Worm (Caenorhabditis elegans): ENCODE results near the gene cnc-1.

cnc-1 gene

ce11 chrV:1456614-1457013 lies 12.5 kb upstream of the cnc-1 start:
- TF ChIP-seq cog-1 (tag; optimal IDR thresholded peaks at IDR 0.05) (no peak), T22C8.4 (GFP tag; IDR thresholded peaks at IDR 0.05) (no peak), ref-1 (GFP tag; conservative IDR thresholded peaks at IDR 0.05) (no peak), med-1 (GFP tag; optimal IDR thresholded peaks at IDR 0.05; ENCODE audit: insufficient read depth) (no peak), flt-1 (GFP tag; IDR thresholded peaks at IDR 0.05) (no peak)

DNA sequence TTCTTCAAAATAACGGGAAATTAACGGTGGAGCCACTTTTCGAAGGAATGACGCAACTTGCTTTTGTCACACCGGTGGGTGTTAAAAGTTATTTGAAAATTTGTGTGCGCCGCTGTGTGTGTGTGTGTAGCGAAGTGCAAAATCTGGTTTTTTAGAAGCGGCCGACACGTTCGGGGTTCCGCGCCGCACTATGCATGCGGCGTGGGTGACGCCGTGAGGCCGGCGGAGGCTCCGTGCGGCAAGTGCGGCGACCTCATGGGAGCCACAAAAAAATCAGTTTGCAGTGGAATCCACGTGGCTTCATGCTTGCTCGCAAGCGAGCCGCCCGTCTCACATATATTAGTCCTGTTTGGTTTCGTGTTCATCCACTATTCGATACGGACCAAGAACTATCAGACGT lies 11.2 kb upstream of the cnc-1 start:
- TF ChIP-seq cog-1 (tag; optimal IDR thresholded peaks at IDR 0.05) (no peak), med-1 (GFP tag; optimal IDR thresholded peaks at IDR 0.05; ENCODE audit: insufficient read depth) (no peak), ztf-23 (GFP tag; IDR thresholded peaks at IDR 0.05) (no peak), T22C8.4 (GFP tag; IDR thresholded peaks at IDR 0.05) (no peak), tab-1 (GFP tag; IDR thresholded peaks at IDR 0.05) (no peak), ztf-29 (GFP tag; IDR thresholded peaks at IDR 0.05) (no peak), ref-1 (GFP tag; conservative IDR thresholded peaks at IDR 0.05) (no peak), klf-2 (GFP tag; conservative IDR thresholded peaks at IDR 0.05) (no peak), flt-1 (GFP tag; IDR thresholded peaks at IDR 0.05) (no peak)

DNA sequence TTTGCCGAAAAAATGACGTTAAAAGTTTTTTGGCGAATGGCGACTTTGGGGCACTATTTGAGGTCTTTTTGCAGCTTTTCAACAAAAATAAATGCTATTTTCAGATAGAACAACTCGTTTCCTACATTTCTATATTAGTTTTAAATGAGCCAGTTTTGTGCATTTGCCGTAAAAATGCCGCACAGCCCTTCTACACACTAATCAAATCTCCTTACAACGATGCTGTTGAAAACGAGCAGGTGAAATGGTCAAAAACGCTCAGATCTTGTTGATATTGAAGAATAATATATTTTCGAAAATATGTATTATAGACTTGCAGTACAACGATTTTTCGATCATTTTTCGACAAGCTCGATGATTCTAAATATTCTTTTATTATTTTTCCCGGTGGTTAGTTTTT lies 10.7 kb upstream of the cnc-1 start, which contains the start of gene chil-14:
Gene chil-14 (plus strand): TSS at position 301 of the 400 bp plus-strand sequence.
- TF ChIP-seq ref-1 (GFP tag; conservative IDR thresholded peaks at IDR 0.05) (no peak), ztf-29 (GFP tag; IDR thresholded peaks at IDR 0.05) (no peak)

ce11 chrV:1451334-1451733 lies 7.3 kb upstream of the cnc-1 start, which contains the start of gene srj-23:
Gene srj-23, plus strand, starts transcription at chrV:1451634.
- TF ChIP-seq cog-1 (tag; optimal IDR thresholded peaks at IDR 0.05) (no peak), klf-2 (GFP tag; conservative IDR thresholded peaks at IDR 0.05) (no peak), ztf-23 (GFP tag; IDR thresholded peaks at IDR 0.05) (no peak), T22C8.4 (GFP tag; IDR thresholded peaks at IDR 0.05) (no peak), med-1 (GFP tag; optimal IDR thresholded peaks at IDR 0.05; ENCODE audit: insufficient read depth) (no peak)

- no peak for TF ChIP-seq ztf-23 (GFP tag; IDR thresholded peaks at IDR 0.05)
Measured at ce11 chrV:1450160-1450559, 6.1 kb upstream of the cnc-1 start, which contains the start of gene cnc-2. Gene cnc-2, minus strand, starts transcription at chrV:1450183.

- TF ChIP-seq ref-1 (GFP tag; conservative IDR thresholded peaks at IDR 0.05) (no peak), ztf-29 (GFP tag; IDR thresholded peaks at IDR 0.05) (no peak), med-1 (GFP tag; optimal IDR thresholded peaks at IDR 0.05; ENCODE audit: insufficient read depth) (no peak), flt-1 (GFP tag; IDR thresholded peaks at IDR 0.05) (no peak), ztf-23 (GFP tag; IDR thresholded peaks at IDR 0.05) (no peak), cog-1 (tag; optimal IDR thresholded peaks at IDR 0.05) (no peak), T22C8.4 (GFP tag; IDR thresholded peaks at IDR 0.05) (no peak), klf-2 (GFP tag; conservative IDR thresholded peaks at IDR 0.05) (no peak), tab-1 (GFP tag; IDR thresholded peaks at IDR 0.05) (no peak)
Measured at ce11 chrV:1447724-1448123, 3.6 kb upstream of the cnc-1 start, which contains the start of gene cnc-3. Gene cnc-3, plus strand, starts transcription at chrV:1448004.

DNA sequence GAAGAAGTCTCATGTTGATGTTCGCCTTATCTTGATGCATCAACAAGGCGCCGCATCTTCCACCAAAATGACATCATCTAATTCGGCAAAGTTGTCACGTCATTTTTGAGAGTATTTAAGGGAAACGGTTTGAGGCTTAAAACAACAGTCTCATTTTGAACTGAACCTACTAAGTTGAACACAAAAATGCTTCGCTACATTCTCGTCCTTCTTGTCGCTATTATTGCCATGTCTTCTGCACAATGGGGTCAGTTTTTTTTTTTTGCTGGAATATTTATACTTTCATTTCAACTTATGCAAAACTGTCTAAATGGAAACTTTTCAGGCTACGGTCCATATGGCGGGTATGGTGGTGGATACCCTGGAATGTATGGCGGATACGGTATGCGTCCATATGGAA lies 3.0 kb upstream of the cnc-1 start, which contains the start of gene cnc-4:
Gene cnc-4 (plus strand): TSS at position 117 of the 400 bp plus-strand sequence.
- TF ChIP-seq ref-1 (GFP tag; conservative IDR thresholded peaks at IDR 0.05) (no peak), ztf-23 (GFP tag; IDR thresholded peaks at IDR 0.05) (no peak), ztf-29 (GFP tag; IDR thresholded peaks at IDR 0.05) (no peak), flt-1 (GFP tag; IDR thresholded peaks at IDR 0.05) (no peak), T22C8.4 (GFP tag; IDR thresholded peaks at IDR 0.05) (no peak), tab-1 (GFP tag; IDR thresholded peaks at IDR 0.05) (no peak), klf-2 (GFP tag; conservative IDR thresholded peaks at IDR 0.05) (no peak), med-1 (GFP tag; optimal IDR thresholded peaks at IDR 0.05; ENCODE audit: insufficient read depth) (no peak), cog-1 (tag; optimal IDR thresholded peaks at IDR 0.05) (no peak)

DNA sequence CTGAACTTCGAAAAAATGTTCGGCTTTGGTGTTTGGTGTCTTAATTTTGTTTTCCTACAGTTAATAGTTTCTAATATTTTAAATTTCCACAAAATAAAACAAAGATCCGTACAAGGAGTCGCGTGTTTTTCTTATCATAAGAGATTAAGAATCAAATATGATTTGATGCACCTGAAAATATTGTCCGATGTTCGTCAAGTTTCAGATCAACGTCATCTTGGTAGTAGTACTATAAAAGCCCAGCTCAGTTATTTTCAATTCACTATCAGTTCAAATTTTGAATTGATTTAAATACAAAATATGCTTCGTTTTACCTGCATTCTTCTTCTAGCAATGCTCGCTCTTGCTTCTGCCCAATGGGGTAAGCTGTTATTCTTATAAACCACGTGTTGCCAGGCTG lies 1.0 kb upstream of the cnc-1 start, which contains the start of gene cnc-5:
Gene cnc-5 (plus strand): TSS at position 301 of the 400 bp plus-strand sequence.
- TF ChIP-seq flt-1 (GFP tag; IDR thresholded peaks at IDR 0.05) (no peak), T22C8.4 (GFP tag; IDR thresholded peaks at IDR 0.05) (no peak), ztf-29 (GFP tag; IDR thresholded peaks at IDR 0.05) (no peak), tab-1 (GFP tag; IDR thresholded peaks at IDR 0.05) (no peak), ref-1 (GFP tag; conservative IDR thresholded peaks at IDR 0.05) (no peak), med-1 (GFP tag; optimal IDR thresholded peaks at IDR 0.05; ENCODE audit: insufficient read depth) (no peak), ztf-23 (GFP tag; IDR thresholded peaks at IDR 0.05) (no peak), cog-1 (tag; optimal IDR thresholded peaks at IDR 0.05) (no peak), klf-2 (GFP tag; conservative IDR thresholded peaks at IDR 0.05) (no peak)

DNA sequence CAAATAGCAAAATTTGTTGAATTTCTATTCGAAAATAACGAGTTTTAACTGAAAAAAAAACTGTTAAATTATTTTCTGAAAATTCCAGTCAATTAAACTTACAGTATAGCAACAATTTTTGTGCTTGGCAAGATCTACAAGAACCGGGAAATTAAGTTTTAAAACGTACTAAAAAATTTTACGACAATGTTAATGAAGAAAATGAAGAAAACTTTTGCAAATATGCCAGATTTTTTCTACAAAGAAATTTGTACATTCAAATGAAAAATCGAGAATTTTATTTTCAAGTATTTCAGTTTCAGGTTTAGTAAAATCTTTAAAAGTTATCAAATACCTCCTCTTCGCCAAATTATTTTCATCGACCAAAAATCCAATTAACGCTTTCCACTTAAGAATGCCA lies 2.0 kb downstream of the cnc-1 start, which contains the start of gene cnc-11:
Gene cnc-11 (plus strand): TSS at position 301 of the 400 bp plus-strand sequence.
- TF ChIP-seq med-1 (GFP tag; optimal IDR thresholded peaks at IDR 0.05; ENCODE audit: insufficient read depth) (no peak), tab-1 (GFP tag; IDR thresholded peaks at IDR 0.05) (no peak), flt-1 (GFP tag; IDR thresholded peaks at IDR 0.05) (no peak), ref-1 (GFP tag; conservative IDR thresholded peaks at IDR 0.05) (no peak), T22C8.4 (GFP tag; IDR thresholded peaks at IDR 0.05) (no peak), ztf-23 (GFP tag; IDR thresholded peaks at IDR 0.05) (no peak), ztf-29 (GFP tag; IDR thresholded peaks at IDR 0.05) (no peak), klf-2 (GFP tag; conservative IDR thresholded peaks at IDR 0.05) (no peak), cog-1 (tag; optimal IDR thresholded peaks at IDR 0.05) (no peak)

ce11 chrV:1438832-1439231 lies 5.2 kb downstream of the cnc-1 start, which contains the start of gene R09B5.11:
Gene R09B5.11, plus strand, starts transcription at chrV:1439205.
- no peak for TF ChIP-seq ztf-29 (GFP tag; IDR thresholded peaks at IDR 0.05)

ce11 chrV:1438205-1438604 lies 5.9 kb downstream of the cnc-1 start:
- TF ChIP-seq med-1 (GFP tag; optimal IDR thresholded peaks at IDR 0.05; ENCODE audit: insufficient read depth) (no peak), flt-1 (GFP tag; IDR thresholded peaks at IDR 0.05) (no peak), cog-1 (tag; optimal IDR thresholded peaks at IDR 0.05) (no peak)
